Worm (Caenorhabditis elegans) whole organism, early embryonic: ENCODE measurements around the gene srb-6.

ENCODE experiments used
- B0310.2 ChIP-seq: sonication (generic microtip); optimal IDR thresholded peaks from 2 replicates; lab custom pipeline; 2016; ENCODE audit warnings: mild to moderate bottlenecking, missing genetic modification characterization, missing compliant biosample characterization
- F13C5.2 ChIP-seq: sonication (generic microtip); optimal IDR thresholded peaks from 2 replicates; lab custom pipeline; 2017; ENCODE audit warnings: mild to moderate bottlenecking, missing genetic modification characterization, inconsistent platforms, missing compliant biosample characterization
- aly-1 ChIP-seq: sonication (generic microtip); optimal IDR thresholded peaks from 2 replicates; lab custom pipeline; 2016; ENCODE audit warnings: missing genetic modification characterization, missing compliant biosample characterization
- ama-1 ChIP-seq: fragments of 150-350 bp; optimal IDR thresholded peaks from 2 replicates; lab custom pipeline; 2014
- ceh-13 ChIP-seq: fragments of 200-800 bp; sonication (Bioruptor generic); optimal IDR thresholded peaks from 2 replicates; lab custom pipeline; 2018; ENCODE audit warnings: mild to moderate bottlenecking, missing genetic modification characterization, missing compliant biosample characterization
- ceh-36 ChIP-seq: sonication (generic microtip); optimal IDR thresholded peaks from 2 replicates; lab custom pipeline; 2016; ENCODE audit warnings: missing genetic modification characterization, inconsistent platforms, missing compliant biosample characterization
- ets-7 ChIP-seq: sonication (generic microtip); optimal IDR thresholded peaks from 2 replicates; lab custom pipeline; 2016; ENCODE audit warnings: missing genotype, missing genetic modification characterization, missing compliant biosample characterization
- flt-1 ChIP-seq: fragments of 200-800 bp; sonication (Bioruptor generic); IDR thresholded peaks from 2 replicates; pipeline ENCODE4 v1.3.6; 2022; ENCODE audit warnings: missing genetic modification characterization, missing compliant biosample characterization
- hmbx-1 ChIP-seq: sonication (generic microtip); optimal IDR thresholded peaks from 2 replicates; lab custom pipeline; 2016; ENCODE audit warnings: mild to moderate bottlenecking, missing genetic modification characterization, missing compliant biosample characterization
- hmg-4 ChIP-seq: fragments of 200-800 bp; sonication (Bioruptor generic); optimal IDR thresholded peaks from 2 replicates; lab custom pipeline; 2018; ENCODE audit warnings: mild to moderate bottlenecking, missing genetic modification characterization, missing compliant biosample characterization
- hnd-1 ChIP-seq: sonication (generic microtip); optimal IDR thresholded peaks from 2 replicates; lab custom pipeline; 2016; ENCODE audit warnings: missing genetic modification characterization, missing compliant biosample characterization
- pes-1 ChIP-seq: fragments of 200-800 bp; sonication (Bioruptor generic); IDR thresholded peaks from 2 replicates; pipeline ENCODE4 v1.3.6; 2022; ENCODE audit warnings: missing genetic modification reagents, missing genetic modification characterization, missing compliant biosample characterization
- scrt-1 ChIP-seq: fragments of 200-800 bp; sonication (Bioruptor generic); IDR thresholded peaks from 2 replicates; pipeline ENCODE4 v1.3.6; 2022; ENCODE audit warnings: missing genetic modification characterization, missing compliant biosample characterization
- sea-1 ChIP-seq: fragments of 200-800 bp; sonication (Bioruptor generic); conservative IDR thresholded peaks from 2 replicates; pipeline ENCODE4 v1.3.6; 2022; ENCODE audit warnings: missing genetic modification characterization, missing compliant biosample characterization
- tbx-11 ChIP-seq: fragments of 200-800 bp; sonication (Bioruptor generic); IDR thresholded peaks from 2 replicates; pipeline ENCODE4 v1.3.6; 2022; ENCODE audit warnings: missing genetic modification characterization, missing compliant biosample characterization
- tbx-37 ChIP-seq: fragments of 200-800 bp; sonication (Bioruptor generic); conservative IDR thresholded peaks from 2 replicates; pipeline ENCODE4 v1.3.6; 2022; ENCODE audit warnings: missing genetic modification reagents, missing genetic modification characterization, missing compliant biosample characterization
- tra-4 ChIP-seq: sonication (generic microtip); optimal IDR thresholded peaks from 2 replicates; lab custom pipeline; 2017; ENCODE audit warnings: missing genetic modification characterization, missing compliant biosample characterization

Gene srb-6

ce11 chrII:10194605-10195004 is at the start of gene srb-6:
Gene srb-6, plus strand, starts transcription at chrII:10194905.
- TF ChIP-seq flt-1 (GFP tag; lab: Robert Waterston, UW) = no peak
- no peak for TF ChIP-seq tra-4 (tag; lab: Kevin White, UChicago)
- TF ChIP-seq tbx-37 = no peak

ce11 chrII:10146488-10146887 is 48.2 kb upstream of the srb-6 start, which contains the start of gene pax-3:
Gene pax-3, plus strand, starts transcription at chrII:10146570.
- no peak for TF ChIP-seq sea-1 (GFP tag; lab: Robert Waterston, UW)
- no peak for TF ChIP-seq B0310.2 (tag; lab: Kevin White, UChicago)
- no peak for TF ChIP-seq hnd-1
- TF ChIP-seq ceh-13 (GFP tag; lab: Kevin White, UChicago) = no peak
- no peak for TF ChIP-seq F13C5.2 (tag; lab: Kevin White, UChicago)
- TF ChIP-seq flt-1 (GFP tag; lab: Robert Waterston, UW) = no peak
- no peak for TF ChIP-seq hmbx-1 (tag; lab: Kevin White, UChicago)
- TF ChIP-seq ets-7 (tag; lab: Kevin White, UChicago) = no peak
- TF ChIP-seq tbx-11 (GFP tag; lab: Robert Waterston, UW) = no peak
- TF ChIP-seq ama-1 (lab: Kevin White, UChicago) = no peak
- no peak for TF ChIP-seq hmg-4 (GFP tag; lab: Kevin White, UChicago)
- no peak for TF ChIP-seq ceh-36 (tag; lab: Kevin White, UChicago)
- no peak for TF ChIP-seq scrt-1 (GFP tag; lab: Robert Waterston, UW)
- no peak for TF ChIP-seq tra-4 (tag; lab: Kevin White, UChicago)
- no peak for TF ChIP-seq tbx-37
- no peak for TF ChIP-seq aly-1 (tag; lab: Kevin White, UChicago)
- no peak for TF ChIP-seq pes-1 (GFP tag; lab: Robert Waterston, UW)

- TF ChIP-seq flt-1 (GFP tag; lab: Robert Waterston, UW) (no peak), tra-4 (tag; lab: Kevin White, UChicago) (no peak), F13C5.2 (tag; lab: Kevin White, UChicago) (no peak), tbx-37 (no peak), tbx-11 (GFP tag; lab: Robert Waterston, UW) (no peak), ets-7 (tag; lab: Kevin White, UChicago) (no peak), aly-1 (tag; lab: Kevin White, UChicago) (no peak), ceh-13 (GFP tag; lab: Kevin White, UChicago) (no peak)
Measured at ce11 chrII:10147502-10147901, 47.2 kb upstream of the srb-6 start.

ce11 chrII:10155106-10155505 is 39.6 kb upstream of the srb-6 start, which contains the start of gene nlp-63:
Gene nlp-63, plus strand, starts transcription at chrII:10155406.
- TF ChIP-seq tra-4 (tag; lab: Kevin White, UChicago) (no peak), flt-1 (GFP tag; lab: Robert Waterston, UW) (no peak), hnd-1 (no peak)

- no peak for TF ChIP-seq hmg-4 (GFP tag; lab: Kevin White, UChicago)
- TF ChIP-seq tbx-11 (GFP tag; lab: Robert Waterston, UW) = peak; percentile 50; the same call in 1 of the 2 replicates
Measured at ce11 chrII:10162785-10163184, 31.9 kb upstream of the srb-6 start.

ce11 chrII:10164137-10164536 is 30.6 kb upstream of the srb-6 start:
- TF ChIP-seq hnd-1 (no peak), pes-1 (GFP tag; lab: Robert Waterston, UW) (no peak), ama-1 (lab: Kevin White, UChicago) (no peak), tbx-11 (GFP tag; lab: Robert Waterston, UW) (no peak), ceh-13 (GFP tag; lab: Kevin White, UChicago) (no peak), hmg-4 (GFP tag; lab: Kevin White, UChicago) (no peak), aly-1 (tag; lab: Kevin White, UChicago) (no peak), tra-4 (tag; lab: Kevin White, UChicago) (no peak), tbx-37 (no peak)

ce11 chrII:10166365-10166764 is 28.3 kb upstream of the srb-6 start:
- TF ChIP-seq hmbx-1 (tag; lab: Kevin White, UChicago) (no peak), tbx-37 (no peak), sea-1 (GFP tag; lab: Robert Waterston, UW) (no peak), aly-1 (tag; lab: Kevin White, UChicago) (no peak), tra-4 (tag; lab: Kevin White, UChicago) (no peak), F13C5.2 (tag; lab: Kevin White, UChicago) (no peak), ceh-36 (tag; lab: Kevin White, UChicago) (no peak)

ce11 chrII:10167731-10168130 is 27.0 kb upstream of the srb-6 start:
- no peak for TF ChIP-seq B0310.2 (tag; lab: Kevin White, UChicago)
- no peak for TF ChIP-seq aly-1 (tag; lab: Kevin White, UChicago)
- TF ChIP-seq hmbx-1 (tag; lab: Kevin White, UChicago) = no peak
- no peak for TF ChIP-seq scrt-1 (GFP tag; lab: Robert Waterston, UW)
- no peak for TF ChIP-seq hmg-4 (GFP tag; lab: Kevin White, UChicago)
- no peak for TF ChIP-seq tbx-37
- TF ChIP-seq ama-1 (lab: Kevin White, UChicago) = no peak
- no peak for TF ChIP-seq hnd-1
- TF ChIP-seq ceh-36 (tag; lab: Kevin White, UChicago) = no peak
- TF ChIP-seq tra-4 (tag; lab: Kevin White, UChicago) = no peak
- no peak for TF ChIP-seq flt-1 (GFP tag; lab: Robert Waterston, UW)
- no peak for TF ChIP-seq sea-1 (GFP tag; lab: Robert Waterston, UW)
- TF ChIP-seq pes-1 (GFP tag; lab: Robert Waterston, UW) = no peak
- no peak for TF ChIP-seq F13C5.2 (tag; lab: Kevin White, UChicago)
